Worm (Caenorhabditis elegans) whole organism, young adult: ENCODE results near the gene rab-7.

ENCODE experiments used
- C17E4.6 ChIP-seq: fragments of 200-800 bp; sonication (Bioruptor generic); IDR thresholded peaks from 2 replicates; pipeline ENCODE4 v1.3.6; 2022; ENCODE audit warnings: missing genetic modification reagents, missing genetic modification characterization, missing compliant biosample characterization
- K12H6.12 ChIP-seq: fragments of 200-800 bp; sonication (Bioruptor generic); optimal IDR thresholded peaks from 2 replicates; lab custom pipeline; 2018; ENCODE audit warnings: mild to moderate bottlenecking, missing genetic modification characterization, missing compliant biosample characterization
- Y56A3A.18 ChIP-seq: fragments of 200-800 bp; sonication (Bioruptor generic); IDR thresholded peaks from 2 replicates; pipeline ENCODE4 v1.3.6; 2022; ENCODE audit warnings: missing genetic modification reagents, missing genetic modification characterization, missing compliant biosample characterization
- cebp-2 ChIP-seq: fragments of 200-800 bp; sonication (Bioruptor generic); IDR thresholded peaks from 2 replicates; pipeline ENCODE4 v1.3.6; 2022; ENCODE audit warnings: missing genetic modification characterization, missing compliant biosample characterization
- ceh-79 ChIP-seq: sonication (generic microtip); optimal IDR thresholded peaks from 2 replicates; lab custom pipeline; 2017; ENCODE audit warnings: mild to moderate bottlenecking, missing genetic modification characterization, missing compliant biosample characterization
- dox-1 ChIP-seq: fragments of 200-800 bp; sonication (Bioruptor generic); IDR thresholded peaks from 2 replicates; pipeline ENCODE4 v1.3.6; 2022; ENCODE audit warnings: missing genetic modification reagents, missing genetic modification characterization, missing compliant biosample characterization
- efl-1 ChIP-seq: fragments of 150-350 bp; optimal IDR thresholded peaks from 2 replicates; lab custom pipeline; 2014; ENCODE audit warnings: missing biosample characterization, missing genetic modification reagents, missing genetic modification characterization
- hlh-12 ChIP-seq: sonication (generic microtip); optimal IDR thresholded peaks from 2 replicates; lab custom pipeline; 2016; ENCODE audit warnings: missing genetic modification characterization, missing compliant biosample characterization
- lin-35 ChIP-seq, 3 experiments: fragments of 150-350 bp in 2 of 3; sonication (generic microtip) in 1 of 3; optimal IDR thresholded peaks; 2 replicates each; lab custom pipeline; 2014 to 2018; ENCODE audit warnings: missing biosample characterization in 3 of 3, missing genetic modification characterization in 3 of 3, missing genetic modification reagents in 3 of 3
- nhr-80 ChIP-seq: sonication (generic microtip); optimal IDR thresholded peaks from 2 replicates; lab custom pipeline; 2016; ENCODE audit warnings: missing genetic modification characterization, missing compliant biosample characterization
- nhr-90 ChIP-seq: sonication (generic microtip); optimal IDR thresholded peaks from 2 replicates; lab custom pipeline; 2016; ENCODE audit warnings: missing genotype, mild to moderate bottlenecking, missing genetic modification characterization, missing compliant biosample characterization
- pha-4 ChIP-seq: fragments of 150-350 bp; sonication (generic microtip); optimal IDR thresholded peaks from 2 replicates; lab custom pipeline; 2014; ENCODE audit warnings: missing biosample characterization, missing genetic modification reagents, missing genetic modification characterization
- unc-130 ChIP-seq: sonication (generic microtip); optimal IDR thresholded peaks from 2 replicates; lab custom pipeline; 2016; ENCODE audit warnings: missing genetic modification reagents, missing genetic modification characterization, missing compliant biosample characterization

- TF ChIP-seq dox-1, result no peak
- TF ChIP-seq unc-130 (GFP tag; lab: Kevin White, UChicago), result no peak
- no peak for TF ChIP-seq hlh-12 (tag; lab: Kevin White, UChicago)
- no peak for TF ChIP-seq K12H6.12 (tag; lab: Kevin White, UChicago)
- TF ChIP-seq lin-35 (GFP tag; optimal IDR thresholded peaks at IDR 0.05; lab: Kevin White, UChicago), result no peak
- no peak for TF ChIP-seq nhr-90
- no peak for TF ChIP-seq ceh-79 (tag; lab: Kevin White, UChicago)
- TF ChIP-seq cebp-2 (GFP tag; lab: Robert Waterston, UW), result no peak
- no peak for TF ChIP-seq efl-1
- TF ChIP-seq pha-4 (tag; lab: Kevin White, UChicago), result no peak
- no peak for TF ChIP-seq C17E4.6
- TF ChIP-seq nhr-80 (tag; lab: Kevin White, UChicago), result no peak
- TF ChIP-seq Y56A3A.18 (GFP tag; lab: Robert Waterston, UW), result no peak
Measured at ce11 chrII:11978920-11979319, 12.2 kb upstream of the rab-7 start.
